Fruit fly (Drosophila melanogaster) whole organism, embryonic: ENCODE results near the gene Nse1.

Experiments used
- CG10959 ChIP-seq: fragments of 200-800 bp; sonication (Bioruptor generic); IDR thresholded peaks from 2 replicates; pipeline ENCODE4 v1.3.6; 2022; ENCODE audit warnings: missing biosample characterization, missing genetic modification characterization
- CG15514 ChIP-seq: fragments of 200-800 bp; sonication (Bioruptor generic); optimal IDR thresholded peaks from 3 replicates; lab custom pipeline; 2017; ENCODE audit warnings: missing biosample characterization, missing genetic modification characterization, mild to moderate bottlenecking, moderate library complexity, missing genetic modification reagents
- CG32532 ChIP-seq: fragments of 200-800 bp; sonication (Bioruptor generic); IDR thresholded peaks from 2 replicates; pipeline ENCODE4 v1.3.6; 2022; ENCODE audit warnings: missing biosample characterization, missing genetic modification characterization
- CG4424 ChIP-seq: fragments of 200-800 bp; sonication (Bioruptor generic); optimal IDR thresholded peaks from 3 replicates; lab custom pipeline; 2016; ENCODE audit warnings: missing biosample characterization, missing genetic modification characterization
- CG4707 ChIP-seq: fragments of 200-800 bp; sonication (Bioruptor generic); optimal IDR thresholded peaks from 2 replicates; lab custom pipeline; 2018; ENCODE audit warnings: missing biosample characterization, mild to moderate bottlenecking, missing genetic modification characterization, moderate library complexity
- CG6791 ChIP-seq: fragments of 200-800 bp; sonication (Bioruptor generic); IDR thresholded peaks from 3 replicates; pipeline ENCODE4 v1.3.6; 2022; ENCODE audit warnings: missing biosample characterization, missing genetic modification characterization; ENCODE audit not compliant: partially characterized antibody
- Dfd ChIP-seq, 2 experiments: fragments of >200 bp; optimal IDR thresholded peaks; 2 replicates each; lab custom pipeline; 2017; ENCODE audit warnings: missing biosample characterization in 2 of 2, missing genetic modification characterization in 2 of 2
- Lim3 ChIP-seq: fragments of 200-800 bp; sonication (Bioruptor generic); IDR thresholded peaks from 2 replicates; pipeline ENCODE4 v1.3.6; 2022; ENCODE audit warnings: missing biosample characterization, missing genetic modification characterization
- Xbp1 ChIP-seq: fragments of 200-800 bp; sonication (Bioruptor generic); optimal IDR thresholded peaks from 3 replicates; lab custom pipeline; 2016; ENCODE audit warnings: missing biosample characterization, mild to moderate bottlenecking, missing genetic modification characterization
- ap ChIP-seq: fragments of 200-800 bp; sonication (Bioruptor generic); IDR thresholded peaks from 2 replicates; pipeline ENCODE4 v1.3.6; 2022; ENCODE audit warnings: missing biosample characterization, missing genetic modification characterization
- kay ChIP-seq: fragments of 200-800 bp; sonication (Bioruptor generic); optimal IDR thresholded peaks from 2 replicates; lab custom pipeline; 2016; ENCODE audit warnings: missing biosample characterization, missing genetic modification characterization
- klu ChIP-seq: fragments of 200-800 bp; sonication (Bioruptor generic); IDR thresholded peaks from 2 replicates; pipeline ENCODE4 v1.3.6; 2022; ENCODE audit warnings: missing biosample characterization, missing genetic modification characterization
- nerfin-1 ChIP-seq: fragments of 200-800 bp; sonication (Bioruptor generic); optimal IDR thresholded peaks from 3 replicates; lab custom pipeline; 2019; ENCODE audit warnings: missing biosample characterization, mild to moderate bottlenecking, missing genetic modification characterization, moderate library complexity

- no peak for TF ChIP-seq Dfd (GFP tag; optimal IDR thresholded peaks at IDR 0.05; lab: Kevin White, UChicago)
- TF ChIP-seq CG32532 (GFP tag; lab: Robert Waterston, UW), result no peak
- TF ChIP-seq ap (GFP tag; lab: Robert Waterston, UW), result no peak
- TF ChIP-seq CG4707 (GFP tag; lab: Kevin White, UChicago), result no peak
- TF ChIP-seq CG4424, result no peak
- TF ChIP-seq nerfin-1, result no peak
- TF ChIP-seq CG15514 (GFP tag; lab: Kevin White, UChicago), result no peak
- no peak for TF ChIP-seq CG10959 (GFP tag; lab: Robert Waterston, UW)
- no peak for TF ChIP-seq kay
- no peak for TF ChIP-seq klu (GFP tag; lab: Robert Waterston, UW)
- TF ChIP-seq Xbp1 (GFP tag; lab: Kevin White, UChicago), result no peak
- no peak for TF ChIP-seq Lim3 (GFP tag; lab: Robert Waterston, UW)
- no peak for TF ChIP-seq CG6791 (GFP tag; lab: Robert Waterston, UW)
These were observed 46.5 kb upstream of the Nse1 start, which contains the start of gene Liprin-alpha for dm6 chr2L:6723750-6724503.
